Fruit fly (Drosophila melanogaster) whole organism, embryonic: ENCODE data around the gene aph-1.

Experiments used
- Atf-2 ChIP-seq: fragments of 200-800 bp; sonication (Bioruptor generic); optimal IDR thresholded peaks from 2 replicates; lab custom pipeline; 2016; ENCODE audit warnings: missing biosample characterization, missing genetic modification characterization
- Atf3 ChIP-seq: fragments of 200-800 bp; sonication (Bioruptor generic); optimal IDR thresholded peaks from 3 replicates; lab custom pipeline; 2016; ENCODE audit warnings: missing biosample characterization, missing genetic modification characterization
- CG10959 ChIP-seq: fragments of 200-800 bp; sonication (Bioruptor generic); IDR thresholded peaks from 2 replicates; pipeline ENCODE4 v1.3.6; 2022; ENCODE audit warnings: missing biosample characterization, missing genetic modification characterization
- CG11085 ChIP-seq: fragments of 200-800 bp; sonication (Bioruptor generic); IDR thresholded peaks from 2 replicates; pipeline ENCODE4 v1.3.6; 2022; ENCODE audit warnings: missing biosample characterization, missing genetic modification characterization
- CG13287 ChIP-seq: fragments of 200-800 bp; sonication (Bioruptor generic); IDR thresholded peaks from 2 replicates; pipeline ENCODE4 v1.3.6; 2022; ENCODE audit warnings: missing biosample characterization, missing genetic modification characterization; ENCODE audit not compliant: partially characterized antibody
- CG14050 ChIP-seq: fragments of 200-800 bp; sonication (Bioruptor generic); IDR thresholded peaks from 3 replicates; pipeline ENCODE4 v1.3.6; 2022; ENCODE audit warnings: missing biosample characterization, missing genetic modification characterization
- CG15011 ChIP-seq: fragments of 200-800 bp; sonication (Bioruptor generic); optimal IDR thresholded peaks from 3 replicates; lab custom pipeline; 2018; ENCODE audit warnings: missing biosample characterization, mild to moderate bottlenecking, missing genetic modification characterization
- CG18476 ChIP-seq: fragments of 200-800 bp; sonication (Bioruptor generic); optimal IDR thresholded peaks from 2 replicates; lab custom pipeline; 2016; ENCODE audit warnings: missing biosample characterization, mild to moderate bottlenecking, missing genetic modification characterization
- CG2678 ChIP-seq: fragments of 200-800 bp; sonication (Bioruptor generic); optimal IDR thresholded peaks from 3 replicates; lab custom pipeline; 2019; ENCODE audit warnings: missing biosample characterization, mild to moderate bottlenecking, missing genetic modification characterization, moderate library complexity
- CG32532 ChIP-seq: fragments of 200-800 bp; sonication (Bioruptor generic); IDR thresholded peaks from 2 replicates; pipeline ENCODE4 v1.3.6; 2022; ENCODE audit warnings: missing biosample characterization, missing genetic modification characterization
- CG3281 ChIP-seq: fragments of 200-800 bp; sonication (Bioruptor generic); optimal IDR thresholded peaks from 3 replicates; lab custom pipeline; 2017; ENCODE audit warnings: missing biosample characterization, mild to moderate bottlenecking, missing genetic modification characterization
- CG34376 ChIP-seq: fragments of 200-800 bp; sonication (Bioruptor generic); optimal IDR thresholded peaks from 2 replicates; lab custom pipeline; 2018; ENCODE audit warnings: missing biosample characterization, mild to moderate bottlenecking, missing genetic modification characterization
- CG6175 ChIP-seq: fragments of 200-800 bp; sonication (Bioruptor generic); IDR thresholded peaks from 3 replicates; pipeline ENCODE4 v1.3.6; 2022; ENCODE audit warnings: missing biosample characterization, missing genetic modification characterization
- CG6791 ChIP-seq: fragments of 200-800 bp; sonication (Bioruptor generic); IDR thresholded peaks from 3 replicates; pipeline ENCODE4 v1.3.6; 2022; ENCODE audit warnings: missing biosample characterization, missing genetic modification characterization; ENCODE audit not compliant: partially characterized antibody
- CG7372 ChIP-seq: fragments of 200-800 bp; sonication (Bioruptor generic); IDR thresholded peaks from 2 replicates; pipeline ENCODE4 v1.3.6; 2022; ENCODE audit warnings: missing biosample characterization, missing genetic modification characterization
- CG7963 ChIP-seq: fragments of 200-800 bp; sonication (Bioruptor generic); IDR thresholded peaks from 3 replicates; pipeline ENCODE4 v1.3.6; 2022; ENCODE audit warnings: missing biosample characterization, missing genetic modification characterization; ENCODE audit not compliant: partially characterized antibody
- CG7987 ChIP-seq: fragments of 200-800 bp; sonication (Bioruptor generic); optimal IDR thresholded peaks from 2 replicates; lab custom pipeline; 2018; ENCODE audit warnings: missing biosample characterization, mild to moderate bottlenecking, missing genetic modification characterization, moderate library complexity
- CG8089 ChIP-seq: fragments of 200-800 bp; sonication (Bioruptor generic); optimal IDR thresholded peaks from 3 replicates; lab custom pipeline; 2016; ENCODE audit warnings: missing biosample characterization, missing genetic modification characterization
- CG8359 ChIP-seq: fragments of 200-800 bp; sonication (Bioruptor generic); optimal IDR thresholded peaks from 2 replicates; lab custom pipeline; 2017; ENCODE audit warnings: missing biosample characterization, mild to moderate bottlenecking, missing genetic modification characterization, borderline replicate concordance
- CTCF ChIP-seq: fragments of 200-800 bp; sonication (Bioruptor generic); optimal IDR thresholded peaks from 2 replicates; lab custom pipeline; 2017; ENCODE audit warnings: missing biosample characterization, mild to moderate bottlenecking, missing genetic modification characterization, moderate library complexity
- D19B ChIP-seq: fragments of 200-800 bp; sonication (Bioruptor generic); optimal IDR thresholded peaks from 2 replicates; lab custom pipeline; 2017; ENCODE audit warnings: missing biosample characterization, mild to moderate bottlenecking, missing genetic modification characterization
- Deaf1 ChIP-seq: fragments of 200-800 bp; optimal IDR thresholded peaks from 3 replicates; lab custom pipeline; 2019; ENCODE audit warnings: missing biosample characterization, mild to moderate bottlenecking, missing genetic modification characterization, moderate library complexity
- Ets97D ChIP-seq: fragments of 200-800 bp; sonication (Bioruptor generic); optimal IDR thresholded peaks from 3 replicates; lab custom pipeline; 2016; ENCODE audit warnings: missing biosample characterization, missing genetic modification characterization
- H2.0 ChIP-seq: fragments of 200-800 bp; sonication (Bioruptor generic); IDR thresholded peaks from 2 replicates; pipeline ENCODE4 v1.3.6; 2022; ENCODE audit warnings: missing biosample characterization, missing genetic modification characterization
- Nf-YB ChIP-seq: fragments of 200-800 bp; sonication (Bioruptor generic); optimal IDR thresholded peaks from 3 replicates; lab custom pipeline; 2019; ENCODE audit warnings: missing biosample characterization, mild to moderate bottlenecking, missing genetic modification characterization, moderate library complexity
- Pdp1 ChIP-seq, 2 experiments: fragments of 200-800 bp; sonication (Bioruptor generic); optimal IDR thresholded peaks; 3 replicates each; lab custom pipeline; 2016; ENCODE audit warnings: missing biosample characterization in 2 of 2, missing genetic modification characterization in 2 of 2, mild to moderate bottlenecking in 1 of 2, moderate library complexity in 1 of 2
- Six4 ChIP-seq: fragments of 200-800 bp; sonication (Bioruptor generic); optimal IDR thresholded peaks from 2 replicates; lab custom pipeline; 2016; ENCODE audit warnings: missing biosample characterization, missing genetic modification characterization
- Tbp ChIP-seq: fragments of >200 bp; optimal IDR thresholded peaks from 2 replicates; lab custom pipeline; 2018; ENCODE audit warnings: missing biosample characterization, missing genetic modification characterization
- amos ChIP-seq: fragments of 200-800 bp; sonication (Bioruptor generic); IDR thresholded peaks from 2 replicates; pipeline ENCODE4 v1.3.6; 2022; ENCODE audit warnings: missing biosample characterization, missing genetic modification characterization; ENCODE audit not compliant: partially characterized antibody
- cad ChIP-seq: fragments of >200 bp; optimal IDR thresholded peaks from 2 replicates; lab custom pipeline; 2017; ENCODE audit warnings: missing biosample characterization, missing genetic modification characterization
- cas ChIP-seq: fragments of 200-800 bp; sonication (Bioruptor generic); IDR thresholded peaks from 2 replicates; pipeline ENCODE4 v1.3.6; 2022; ENCODE audit warnings: missing biosample characterization, missing genetic modification characterization
- cato ChIP-seq: fragments of 200-800 bp; sonication (Bioruptor generic); optimal IDR thresholded peaks from 2 replicates; lab custom pipeline; 2016; ENCODE audit warnings: missing biosample characterization, missing genetic modification characterization, borderline replicate concordance
- caup ChIP-seq: fragments of 200-800 bp; sonication (Bioruptor generic); optimal IDR thresholded peaks from 3 replicates; lab custom pipeline; 2017; ENCODE audit warnings: missing biosample characterization, mild to moderate bottlenecking, missing genetic modification characterization, moderate library complexity; ENCODE audit not compliant: severe bottlenecking
- chinmo ChIP-seq: fragments of 200-800 bp; sonication (Bioruptor generic); IDR thresholded peaks from 4 replicates; pipeline ENCODE4 v1.3.6; 2022; ENCODE audit warnings: missing biosample characterization, missing genetic modification characterization; ENCODE audit not compliant: partially characterized antibody
- exex ChIP-seq: fragments of 200-800 bp; sonication (Bioruptor generic); optimal IDR thresholded peaks from 4 replicates; lab custom pipeline; 2018; ENCODE audit warnings: missing biosample characterization, mild to moderate bottlenecking, missing genetic modification characterization, moderate library complexity
- fd3F ChIP-seq: fragments of 200-800 bp; sonication (Bioruptor generic); optimal IDR thresholded peaks from 2 replicates; lab custom pipeline; 2018; ENCODE audit warnings: missing biosample characterization, mild to moderate bottlenecking, missing genetic modification characterization, moderate library complexity
- gce ChIP-seq: fragments of 200-800 bp; sonication (Bioruptor generic); IDR thresholded peaks from 3 replicates; pipeline ENCODE4 v1.3.6; 2022; ENCODE audit warnings: missing biosample characterization, missing genetic modification characterization
- grn ChIP-seq: fragments of 200-800 bp; sonication (Bioruptor generic); optimal IDR thresholded peaks from 3 replicates; lab custom pipeline; 2017; ENCODE audit warnings: missing biosample characterization, missing genetic modification characterization
- gsb-n ChIP-seq: fragments of 200-800 bp; sonication (Bioruptor generic); optimal IDR thresholded peaks from 3 replicates; lab custom pipeline; 2018; ENCODE audit warnings: missing biosample characterization, mild to moderate bottlenecking, missing genetic modification characterization
- jing ChIP-seq: fragments of 200-800 bp; sonication (Bioruptor generic); optimal IDR thresholded peaks from 2 replicates; lab custom pipeline; 2018; ENCODE audit warnings: missing biosample characterization, mild to moderate bottlenecking, missing genetic modification characterization
- knrl ChIP-seq: fragments of 200-800 bp; sonication (Bioruptor generic); IDR thresholded peaks from 3 replicates; pipeline ENCODE4 v1.3.6; 2022; ENCODE audit warnings: missing biosample characterization, missing genetic modification characterization; ENCODE audit not compliant: partially characterized antibody
- maf-S ChIP-seq: fragments of 200-800 bp; sonication (Bioruptor generic); optimal IDR thresholded peaks from 2 replicates; lab custom pipeline; 2016; ENCODE audit warnings: missing biosample characterization, missing genetic modification characterization
- mirr ChIP-seq: fragments of 200-800 bp; sonication (Bioruptor generic); optimal IDR thresholded peaks from 3 replicates; lab custom pipeline; 2018; ENCODE audit warnings: missing biosample characterization, mild to moderate bottlenecking, missing genetic modification characterization
- nom ChIP-seq: fragments of 200-800 bp; sonication (Bioruptor generic); optimal IDR thresholded peaks from 2 replicates; lab custom pipeline; 2017; ENCODE audit warnings: missing biosample characterization, missing genetic modification characterization, mild to moderate bottlenecking, moderate library complexity, missing genetic modification reagents
- oc ChIP-seq: fragments of 200-800 bp; sonication (Bioruptor generic); optimal IDR thresholded peaks from 2 replicates; lab custom pipeline; 2018; ENCODE audit warnings: missing biosample characterization, mild to moderate bottlenecking, missing genetic modification characterization, moderate library complexity
- ro ChIP-seq: fragments of 200-800 bp; sonication (Bioruptor generic); IDR thresholded peaks from 2 replicates; pipeline ENCODE4 v1.3.6; 2022; ENCODE audit warnings: missing biosample characterization, missing genetic modification characterization
- sens ChIP-seq: fragments of 200-800 bp; sonication (Bioruptor generic); peaks from one replicate; lab custom pipeline; 2016; ENCODE audit warnings: missing biosample characterization, missing genetic modification characterization
- sima ChIP-seq: fragments of 200-800 bp; sonication (Bioruptor generic); optimal IDR thresholded peaks from 2 replicates; lab custom pipeline; 2016; ENCODE audit warnings: missing biosample characterization, missing genetic modification characterization
- ssp ChIP-seq: fragments of 200-800 bp; sonication (Bioruptor generic); IDR thresholded peaks from 2 replicates; pipeline ENCODE4 v1.3.6; 2022; ENCODE audit warnings: missing biosample characterization, missing genetic modification characterization
- sug ChIP-seq: fragments of 200-800 bp; optimal IDR thresholded peaks from 2 replicates; lab custom pipeline; 2019; ENCODE audit warnings: missing biosample characterization, mild to moderate bottlenecking, missing genetic modification characterization, moderate library complexity

aph-1 gene

dm6 chr2L:2807597-2807996 lies 41.6 kb downstream of the aph-1 start:
- TF ChIP-seq sens (peak; percentile 13), ro (no peak), CG34376 (peak; percentile 64), gce (GFP tag; lab: Robert Waterston, UW) (no peak), oc (tag; lab: Kevin White, UChicago) (no peak), exex (tag; lab: Kevin White, UChicago) (peak; percentile 78), sug (peak; percentile 58), mirr (GFP tag; lab: Kevin White, UChicago) (peak; percentile 42), H2.0 (no peak), Atf-2 (GFP tag; lab: Kevin White, UChicago) (no peak), CG7372 (no peak), Ets97D (GFP tag; lab: Kevin White, UChicago) (no peak), grn (GFP tag; lab: Kevin White, UChicago) (peak; percentile 10), CG2678 (no peak), sima (GFP tag; lab: Kevin White, UChicago) (no peak), CG11085 (GFP tag; lab: Robert Waterston, UW) (no peak), gsb-n (tag; lab: Kevin White, UChicago) (peak; percentile 53), D19B (no peak), CTCF (no peak), cato (GFP tag; lab: Kevin White, UChicago) (no peak), Atf3 (GFP tag; lab: Kevin White, UChicago) (no peak), CG7987 (GFP tag; lab: Kevin White, UChicago) (peak; percentile 7), CG8089 (no peak)
- TF ChIP-seq, all 482 proteins: peak for 8

- TF ChIP-seq knrl (GFP tag; lab: Robert Waterston, UW) (0 out of 3 replicates have a peak, but pooled peaks have one; percentile 21), chinmo (GFP tag; lab: Robert Waterston, UW) (0 out of 4 replicates have a peak, but pooled peaks have one; percentile 43), CG10959 (no peak), fd3F (GFP tag; lab: Kevin White, UChicago) (no peak), CG3281 (no peak), jing (peak; percentile 55), Nf-YB (peak; percentile 44), Six4 (GFP tag; lab: Kevin White, UChicago) (no peak), Deaf1 (tag; lab: Kevin White, UChicago) (peak; percentile 99), nom (no peak), CG18476 (no peak), amos (GFP tag; lab: Robert Waterston, UW) (peak; percentile 13; the same call in 1 of the 2 replicates), CG6791 (GFP tag; lab: Robert Waterston, UW) (0 out of 3 replicates have a peak, but pooled peaks have one; percentile 25), CG6175 (GFP tag; lab: Robert Waterston, UW) (0 out of 3 replicates have a peak, but pooled peaks have one; percentile 15), caup (GFP tag; lab: Kevin White, UChicago) (peak; percentile 17), cas (no peak), CG8359 (GFP tag; lab: Kevin White, UChicago) (no peak), cad (GFP tag; lab: Kevin White, UChicago) (peak; percentile 73), CG7963 (GFP tag; lab: Robert Waterston, UW) (no peak), ssp (no peak), CG15011 (GFP tag; lab: Kevin White, UChicago) (no peak), Tbp (GFP tag; lab: Kevin White, UChicago) (no peak), CG14050 (GFP tag; lab: Robert Waterston, UW) (peak; percentile 56; the same call in 2 of the 3 replicates), CG32532 (GFP tag; lab: Robert Waterston, UW) (peak; percentile 21; the same call in 1 of the 2 replicates), maf-S (GFP tag; lab: Kevin White, UChicago) (no peak), CG13287 (GFP tag; lab: Robert Waterston, UW) (peak; percentile 37; the same call in 1 of the 2 replicates), Pdp1 (GFP tag; optimal IDR thresholded peaks at IDR 0.05; lab: Kevin White, UChicago) (peak in 1 of 2 experiments; percentile 33)
Observed at dm6 chr2L:2808038-2808699, 42.1 kb downstream of the aph-1 start.
